Worm (Caenorhabditis elegans): ENCODE measurements around the gene nhr-291.
"Not testable (repeated sequence)": the region's sequence is repeated elsewhere in the genome, so short reads cannot be mapped to it uniquely, and the experiment has no call there.

nhr-291 gene

DNA sequence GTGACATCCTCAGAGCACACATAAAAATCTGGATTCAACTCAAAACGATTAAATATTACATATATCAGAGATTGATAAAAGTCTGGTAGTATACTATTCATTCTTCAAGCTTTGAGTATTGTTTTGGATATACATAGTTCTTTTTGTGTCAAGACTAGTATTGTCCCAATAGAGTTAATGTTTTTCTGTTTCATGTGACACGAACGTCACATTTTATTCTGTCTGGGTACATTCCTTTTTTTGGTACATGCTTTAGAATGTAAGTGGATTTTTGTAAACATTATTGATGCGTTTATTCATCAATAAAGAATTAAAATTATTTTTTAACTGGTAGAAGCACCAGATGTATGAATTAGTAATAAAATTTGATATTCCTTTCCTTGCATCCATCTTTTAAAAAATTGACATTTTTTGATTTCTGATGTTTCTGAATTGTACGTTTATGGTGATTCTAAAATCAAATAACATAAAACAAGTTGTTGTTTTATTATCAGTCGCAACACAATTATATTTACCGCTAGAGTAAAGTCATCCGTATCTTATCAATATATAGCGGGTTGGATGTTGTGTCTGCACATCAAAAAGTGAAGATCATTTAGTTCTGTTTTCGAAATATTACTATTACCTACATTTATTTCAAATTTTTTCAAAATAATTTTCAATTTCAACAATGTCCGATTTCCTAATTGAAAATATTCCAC lies 2.8 kb upstream of the nhr-291 start, which contains the start of the genes srt-22 and nhr-246:
Gene srt-22 (minus strand): TSS at position 101 of the 701 bp plus-strand sequence.
Gene nhr-246 (plus strand): TSS at position 651 of the 701 bp plus-strand sequence.
- TF ChIP-seq drap-1 (GFP tag; optimal IDR thresholded peaks at IDR 0.05) (no peak), ceh-83 (GFP tag; optimal IDR thresholded peaks at IDR 0.05) (no peak), bed-3 (GFP tag; optimal IDR thresholded peaks at IDR 0.05) (no peak)

ce11 chrV:15322653-15323052 lies 3.9 kb downstream of the nhr-291 start, which contains the start of gene nhr-247:
nhr-247 (plus strand) TSS chrV:15322982.
- not testable (repeated sequence) for TF ChIP-seq nhr-28 (tag; optimal IDR thresholded peaks at IDR 0.05); nhr-76 (tag; optimal IDR thresholded peaks at IDR 0.05); tbx-8 (GFP tag; optimal IDR thresholded peaks at IDR 0.05)

DNA sequence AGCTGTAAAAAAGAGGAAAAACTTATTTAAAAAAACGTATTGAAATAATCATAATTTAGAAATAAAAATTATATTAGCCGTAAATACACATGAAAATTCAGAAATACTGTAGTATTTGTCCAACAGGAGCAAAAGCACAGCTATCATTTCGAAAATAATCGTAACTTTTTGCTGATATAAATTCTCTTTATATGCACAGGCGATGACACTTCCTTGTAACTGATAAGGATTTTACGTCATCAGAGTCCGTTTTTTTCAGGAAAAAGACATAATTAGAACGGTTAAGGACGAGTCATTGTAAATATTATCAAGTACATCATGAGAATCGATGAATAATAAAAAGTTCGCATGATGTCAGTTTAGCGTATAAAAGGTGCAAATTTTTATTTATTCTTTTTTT lies 4.7 kb downstream of the nhr-291 start:
- TF ChIP-seq pha-4 (tag; optimal IDR thresholded peaks at IDR 0.05) (no peak), flh-1 (GFP tag; optimal IDR thresholded peaks at IDR 0.05) (no peak), mep-1 (tag; optimal IDR thresholded peaks at IDR 0.05) (no peak), blmp-1 (tag; optimal IDR thresholded peaks at IDR 0.05) (no peak), mab-5 (tag; optimal IDR thresholded peaks at IDR 0.05) (no peak), unc-120 (tag; optimal IDR thresholded peaks at IDR 0.05; ENCODE audit: poor library complexity, severe bottlenecking) (no peak), bed-3 (GFP tag; optimal IDR thresholded peaks at IDR 0.05) (no peak), nhr-12 (tag; optimal IDR thresholded peaks at IDR 0.05) (no peak), ces-1 (GFP tag; optimal IDR thresholded peaks at IDR 0.05) (no peak), lin-32 (GFP tag; optimal IDR thresholded peaks at IDR 0.05) (no peak), sptf-1 (tag; optimal IDR thresholded peaks at IDR 0.05) (no peak), ceh-43 (GFP tag; optimal IDR thresholded peaks at IDR 0.05) (no peak), elt-1 (tag; optimal IDR thresholded peaks at IDR 0.05; ENCODE audit: borderline replicate concordance, insufficient read depth) (no peak), snpc-4 (tag; optimal IDR thresholded peaks at IDR 0.05) (no peak), ham-2 (GFP tag; optimal IDR thresholded peaks at IDR 0.05) (no peak)

DNA sequence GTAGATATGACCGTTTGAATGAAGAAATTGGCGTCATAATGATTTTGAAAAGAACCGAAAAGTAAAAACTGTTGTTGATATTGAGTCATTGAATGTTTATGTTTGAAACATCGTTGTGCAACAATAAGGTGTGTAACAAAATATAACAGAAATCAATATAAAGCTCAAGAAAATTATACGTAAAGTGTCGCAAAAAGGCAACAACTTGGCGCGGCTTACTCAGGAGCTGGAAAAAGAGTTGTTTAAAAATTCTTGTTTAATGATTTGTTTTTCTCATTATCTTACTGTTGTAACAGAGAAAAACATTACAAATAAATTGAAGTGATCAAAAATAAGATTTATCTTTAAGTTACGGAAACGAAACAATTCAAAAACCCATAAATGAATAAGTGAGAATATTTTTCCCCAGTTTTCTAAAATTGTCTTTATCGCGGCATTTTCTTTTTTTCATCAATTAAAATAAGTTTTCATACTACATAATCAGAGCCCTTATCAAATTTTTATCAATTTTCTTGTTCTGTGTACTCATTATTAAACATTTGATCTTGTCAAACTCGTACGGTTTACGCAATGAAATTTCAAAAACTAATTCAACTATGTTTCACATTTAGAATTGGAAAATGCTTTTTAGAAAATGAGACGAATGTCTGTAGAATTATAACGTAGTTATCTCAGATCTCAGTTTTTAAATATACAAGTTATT lies 9.1 kb downstream of the nhr-291 start, which contains the start of gene ZK1037.6:
Gene ZK1037.6 (minus strand): TSS at position 51 of the 703 bp plus-strand sequence.
- no peak for TF ChIP-seq cnd-1 (tag; optimal IDR thresholded peaks at IDR 0.05)
- no peak for TF ChIP-seq elt-1 (tag; optimal IDR thresholded peaks at IDR 0.05; ENCODE audit: borderline replicate concordance, insufficient read depth)
- TF ChIP-seq tbx-8 (GFP tag; optimal IDR thresholded peaks at IDR 0.05): no peak
- TF ChIP-seq drap-1 (GFP tag; optimal IDR thresholded peaks at IDR 0.05): no peak
- no peak for TF ChIP-seq blmp-1 (tag; optimal IDR thresholded peaks at IDR 0.05)
- no peak for TF ChIP-seq lin-32 (GFP tag; optimal IDR thresholded peaks at IDR 0.05)
- no peak for TF ChIP-seq M03D4.4 (tag; optimal IDR thresholded peaks at IDR 0.05)
- no peak for TF ChIP-seq ztf-11 (tag; optimal IDR thresholded peaks at IDR 0.05)
- TF ChIP-seq lin-13 (tag; optimal IDR thresholded peaks at IDR 0.05): no peak
- no peak for TF ChIP-seq flh-1 (GFP tag; optimal IDR thresholded peaks at IDR 0.05)
- TF ChIP-seq mls-2 (tag; optimal IDR thresholded peaks at IDR 0.05): no peak
- no peak for TF ChIP-seq snpc-4 (tag; optimal IDR thresholded peaks at IDR 0.05)
- no peak for TF ChIP-seq unc-120 (tag; optimal IDR thresholded peaks at IDR 0.05; ENCODE audit: poor library complexity, severe bottlenecking)
- no peak for TF ChIP-seq sem-2 (GFP tag; optimal IDR thresholded peaks at IDR 0.05)
- no peak for TF ChIP-seq nhr-237 (tag; optimal IDR thresholded peaks at IDR 0.05)
- TF ChIP-seq nhr-76 (tag; optimal IDR thresholded peaks at IDR 0.05): no peak
- no peak for TF ChIP-seq lsy-2 (tag; optimal IDR thresholded peaks at IDR 0.05)
- TF ChIP-seq mep-1 (tag; optimal IDR thresholded peaks at IDR 0.05): no peak

DNA sequence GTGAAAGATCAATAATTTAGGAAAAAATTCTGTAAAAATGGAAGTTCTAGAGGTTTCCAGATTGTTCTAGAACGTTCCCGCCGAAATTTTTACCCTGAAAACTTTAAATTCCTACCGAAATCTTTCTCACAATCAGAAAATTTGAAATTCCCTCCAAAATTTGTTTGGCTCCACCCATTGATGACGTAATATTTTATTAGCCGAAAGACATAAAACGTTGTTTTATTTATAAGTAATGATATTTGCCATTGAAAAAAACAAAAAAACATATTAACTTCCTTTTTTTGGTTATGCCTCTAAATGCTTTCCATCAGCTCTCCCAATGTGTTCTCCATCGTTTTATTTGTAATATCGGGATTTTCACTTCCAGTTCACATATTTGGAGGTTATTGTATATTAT lies 11.6 kb downstream of the nhr-291 start, which contains the start of gene srh-295:
Gene srh-295 (plus strand): TSS at position 301 of the 400 bp plus-strand sequence.
- peak; percentile 70 for TF ChIP-seq zip-8 (tag; optimal IDR thresholded peaks at IDR 0.05)
- no peak for TF ChIP-seq snpc-4 (tag; optimal IDR thresholded peaks at IDR 0.05)
- no peak for TF ChIP-seq nhr-12 (tag; optimal IDR thresholded peaks at IDR 0.05)
- TF ChIP-seq cnd-1 (tag; optimal IDR thresholded peaks at IDR 0.05): no peak
- no peak for TF ChIP-seq tbx-8 (GFP tag; optimal IDR thresholded peaks at IDR 0.05)
- TF ChIP-seq blmp-1 (tag; optimal IDR thresholded peaks at IDR 0.05): no peak
